Worm (Caenorhabditis elegans) whole organism, L4/young adult: ENCODE results near the gene his-5.

Source experiments
- W03F9.2 ChIP-seq: fragments of 150-350 bp; optimal IDR thresholded peaks from 2 replicates; lab custom pipeline; 2014; ENCODE audit warnings: missing biosample characterization, missing genetic modification characterization
- dao-5 ChIP-seq: sonication (generic microtip); optimal IDR thresholded peaks from 2 replicates; lab custom pipeline; 2016; ENCODE audit warnings: missing genotype, missing genetic modification characterization, moderate library complexity, missing compliant biosample characterization
- him-1 ChIP-seq: sonication (generic microtip); optimal IDR thresholded peaks from 2 replicates; lab custom pipeline; 2016; ENCODE audit warnings: missing genotype, missing genetic modification reagents, missing genetic modification characterization, missing compliant biosample characterization

DNA sequence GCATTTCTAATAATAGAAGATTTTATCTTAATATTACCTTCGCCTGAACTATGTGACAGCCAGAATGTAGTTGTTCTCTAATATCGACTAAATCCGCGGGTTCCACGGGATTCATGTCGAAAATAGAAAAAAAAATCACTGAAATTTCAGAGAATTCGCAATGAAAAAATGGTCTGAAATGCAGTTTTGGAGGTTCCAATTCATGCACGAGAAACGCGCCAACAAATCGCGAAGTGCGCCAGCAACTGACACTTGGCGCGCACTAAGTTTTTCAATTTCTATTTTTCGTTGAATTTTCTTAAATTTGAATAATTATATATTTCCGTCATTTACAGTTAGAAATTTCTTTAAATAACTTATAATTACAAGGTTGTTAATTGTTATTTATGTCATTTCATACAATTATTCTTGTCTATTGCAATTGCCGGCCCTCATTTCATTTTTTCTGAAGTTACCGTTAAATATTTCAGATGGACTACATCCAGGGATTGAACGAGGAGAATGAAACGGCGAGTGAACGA is 34.9 kb downstream of the his-5 start, which contains the start of the genes F25G6.9 and symk-1:
- TF ChIP-seq him-1 (no peak), W03F9.2 (tag; lab: Kevin White, UChicago) (peak; percentile 70), dao-5 (tag; lab: Kevin White, UChicago) (no peak)
